Worm (Caenorhabditis elegans) whole organism, young adult: ENCODE measurements around the gene srw-67.

Experiments used
- F33H1.4 ChIP-seq: fragments of 200-800 bp; sonication (Bioruptor generic); IDR thresholded peaks from 2 replicates; pipeline ENCODE4 v1.3.6; 2022; ENCODE audit warnings: missing genetic modification reagents, missing genetic modification characterization, missing compliant biosample characterization
- F39B2.1 ChIP-seq: fragments of 200-800 bp; sonication (Bioruptor generic); IDR thresholded peaks from 2 replicates; pipeline ENCODE4 v1.3.6; 2022; ENCODE audit warnings: missing genetic modification reagents, missing genetic modification characterization, missing compliant biosample characterization
- F52B5.7 ChIP-seq: sonication (generic microtip); optimal IDR thresholded peaks from 2 replicates; lab custom pipeline; 2016; ENCODE audit warnings: mild to moderate bottlenecking, missing genetic modification characterization, missing compliant biosample characterization
- K11D2.4 ChIP-seq: fragments of 200-800 bp; sonication (Bioruptor generic); IDR thresholded peaks from 2 replicates; pipeline ENCODE4 v1.3.6; 2022; ENCODE audit warnings: missing genetic modification reagents, missing genetic modification characterization, missing compliant biosample characterization
- K12H6.12 ChIP-seq: fragments of 200-800 bp; sonication (Bioruptor generic); optimal IDR thresholded peaks from 2 replicates; lab custom pipeline; 2018; ENCODE audit warnings: mild to moderate bottlenecking, missing genetic modification characterization, missing compliant biosample characterization
- Y79H2A.3 ChIP-seq: fragments of 200-800 bp; sonication (Bioruptor generic); conservative IDR thresholded peaks from 2 replicates; pipeline ENCODE4 v1.3.6; 2022; ENCODE audit warnings: missing genetic modification reagents, missing genetic modification characterization, missing compliant biosample characterization
- Y95B8A.8 ChIP-seq: fragments of 200-800 bp; sonication (Bioruptor generic); IDR thresholded peaks from 2 replicates; pipeline ENCODE4 v1.3.6; 2022; ENCODE audit warnings: missing genetic modification reagents, missing genetic modification characterization, missing compliant biosample characterization
- ama-1 ChIP-seq, 3 experiments: fragments of 150-350 bp in 1 of 3; sonication (generic microtip) in 2 of 3; optimal IDR thresholded peaks; 2 replicates each; lab custom pipeline; 2014 to 2018; ENCODE audit warnings: missing biosample characterization in 2 of 3, missing genetic modification characterization in 2 of 3, missing genetic modification reagents in 2 of 3
- aptf-2 ChIP-seq: fragments of 200-800 bp; sonication (Bioruptor generic); conservative IDR thresholded peaks from 2 replicates; pipeline ENCODE4 v1.3.6; 2022; ENCODE audit warnings: missing genetic modification reagents, missing genetic modification characterization, missing compliant biosample characterization
- aptf-3 ChIP-seq: fragments of 200-800 bp; sonication (Bioruptor generic); IDR thresholded peaks from 2 replicates; pipeline ENCODE4 v1.3.6; 2022; ENCODE audit warnings: missing genetic modification characterization, missing compliant biosample characterization
- attf-3 ChIP-seq: fragments of 200-800 bp; sonication (Bioruptor generic); conservative IDR thresholded peaks from 2 replicates; pipeline ENCODE4 v1.3.6; 2022; ENCODE audit warnings: missing genetic modification reagents, missing genetic modification characterization, missing compliant biosample characterization
- attf-5 ChIP-seq: fragments of 200-800 bp; sonication (Bioruptor generic); optimal IDR thresholded peaks from 2 replicates; lab custom pipeline; 2018; ENCODE audit warnings: mild to moderate bottlenecking, missing genetic modification characterization, missing compliant biosample characterization
- cebp-2 ChIP-seq: fragments of 200-800 bp; sonication (Bioruptor generic); IDR thresholded peaks from 2 replicates; pipeline ENCODE4 v1.3.6; 2022; ENCODE audit warnings: missing genetic modification characterization, missing compliant biosample characterization
- ceh-40 ChIP-seq: fragments of 200-800 bp; sonication (Bioruptor generic); IDR thresholded peaks from 2 replicates; pipeline ENCODE4 v1.3.6; 2022; ENCODE audit warnings: missing genetic modification characterization, missing compliant biosample characterization
- ceh-58 ChIP-seq: fragments of 200-800 bp; sonication (Bioruptor generic); IDR thresholded peaks from 2 replicates; pipeline ENCODE4 v1.3.6; 2022; ENCODE audit warnings: missing genetic modification characterization, missing compliant biosample characterization
- ceh-91 ChIP-seq: fragments of 200-800 bp; sonication (Bioruptor generic); IDR thresholded peaks from 2 replicates; pipeline ENCODE4 v1.3.6; 2022; ENCODE audit warnings: missing genetic modification reagents, missing genetic modification characterization, missing compliant biosample characterization
- egl-44 ChIP-seq: fragments of 200-800 bp; sonication (Bioruptor generic); IDR thresholded peaks from 2 replicates; pipeline ENCODE4 v1.3.6; 2022; ENCODE audit warnings: missing genetic modification reagents, missing genetic modification characterization, missing compliant biosample characterization
- hrde-1 ChIP-seq: sonication (generic microtip); optimal IDR thresholded peaks from 2 replicates; lab custom pipeline; 2016; ENCODE audit warnings: missing genetic modification characterization, mild to moderate bottlenecking, missing compliant biosample characterization, moderate library complexity, missing genotype, missing genetic modification reagents, borderline replicate concordance
- lag-1 ChIP-seq: fragments of 200-800 bp; sonication (Bioruptor generic); IDR thresholded peaks from 2 replicates; pipeline ENCODE4 v1.3.6; 2022; ENCODE audit warnings: missing genetic modification reagents, missing genetic modification characterization, missing compliant biosample characterization
- lin-35 ChIP-seq, 3 experiments: fragments of 150-350 bp in 2 of 3; sonication (generic microtip) in 1 of 3; optimal IDR thresholded peaks; 2 replicates each; lab custom pipeline; 2014 to 2018; ENCODE audit warnings: missing biosample characterization in 3 of 3, missing genetic modification characterization in 3 of 3, missing genetic modification reagents in 3 of 3
- lin-54 ChIP-seq: fragments of 200-800 bp; sonication (Bioruptor generic); optimal IDR thresholded peaks from 2 replicates; lab custom pipeline; 2018; ENCODE audit warnings: mild to moderate bottlenecking, missing genetic modification characterization, missing compliant biosample characterization
- lsl-1 ChIP-seq: fragments of 200-800 bp; sonication (Bioruptor generic); optimal IDR thresholded peaks from 2 replicates; lab custom pipeline; 2018; ENCODE audit warnings: mild to moderate bottlenecking, missing genetic modification characterization, moderate library complexity, missing compliant biosample characterization
- lsy-27 ChIP-seq: sonication (generic microtip); optimal IDR thresholded peaks from 2 replicates; lab custom pipeline; 2017; ENCODE audit warnings: missing genetic modification characterization, mild to moderate bottlenecking, missing compliant biosample characterization, antibody characterized with exemption, missing genotype, borderline replicate concordance; ENCODE audit not compliant: insufficient read depth
- mel-28 ChIP-seq: sonication (generic microtip); optimal IDR thresholded peaks from 2 replicates; lab custom pipeline; 2016; ENCODE audit warnings: borderline replicate concordance, mild to moderate bottlenecking, missing genetic modification characterization, missing compliant biosample characterization
- mxl-1 ChIP-seq: sonication (generic microtip); optimal IDR thresholded peaks from 2 replicates; lab custom pipeline; 2016; ENCODE audit warnings: missing genetic modification characterization, missing compliant biosample characterization
- nfya-1 ChIP-seq: sonication (generic microtip); optimal IDR thresholded peaks from 2 replicates; lab custom pipeline; 2017; ENCODE audit warnings: antibody characterized with exemption, missing compliant biosample characterization, missing genetic modification characterization, borderline replicate concordance; ENCODE audit not compliant: insufficient read depth
- nfyb-1 ChIP-seq: fragments of 200-800 bp; sonication (Bioruptor generic); IDR thresholded peaks from 2 replicates; pipeline ENCODE4 v1.3.6; 2022; ENCODE audit warnings: missing genetic modification reagents, missing genetic modification characterization, missing compliant biosample characterization
- nhr-27 ChIP-seq: fragments of 200-800 bp; sonication (Bioruptor generic); optimal IDR thresholded peaks from 2 replicates; lab custom pipeline; 2018; ENCODE audit warnings: mild to moderate bottlenecking, missing genetic modification characterization, moderate library complexity, missing compliant biosample characterization
- pbrm-1 ChIP-seq: fragments of 200-800 bp; sonication (Bioruptor generic); IDR thresholded peaks from 2 replicates; pipeline ENCODE4 v1.3.6; 2022; ENCODE audit warnings: missing genetic modification reagents, missing genetic modification characterization, missing compliant biosample characterization
- tlf-1 ChIP-seq: fragments of 200-800 bp; sonication (Bioruptor generic); optimal IDR thresholded peaks from 2 replicates; lab custom pipeline; 2018; ENCODE audit warnings: mild to moderate bottlenecking, missing genetic modification characterization, missing compliant biosample characterization
- unc-130 ChIP-seq: sonication (generic microtip); optimal IDR thresholded peaks from 2 replicates; lab custom pipeline; 2016; ENCODE audit warnings: missing genetic modification reagents, missing genetic modification characterization, missing compliant biosample characterization
- ztf-22 ChIP-seq: fragments of 200-800 bp; sonication (Bioruptor generic); optimal IDR thresholded peaks from 2 replicates; lab custom pipeline; 2018; ENCODE audit warnings: mild to moderate bottlenecking, missing genetic modification characterization, moderate library complexity, missing compliant biosample characterization
- ztf-25 ChIP-seq: fragments of 200-800 bp; sonication (Bioruptor generic); IDR thresholded peaks from 2 replicates; pipeline ENCODE4 v1.3.6; 2022; ENCODE audit warnings: missing genetic modification reagents, missing genetic modification characterization, missing compliant biosample characterization

srw-67 gene

DNA sequence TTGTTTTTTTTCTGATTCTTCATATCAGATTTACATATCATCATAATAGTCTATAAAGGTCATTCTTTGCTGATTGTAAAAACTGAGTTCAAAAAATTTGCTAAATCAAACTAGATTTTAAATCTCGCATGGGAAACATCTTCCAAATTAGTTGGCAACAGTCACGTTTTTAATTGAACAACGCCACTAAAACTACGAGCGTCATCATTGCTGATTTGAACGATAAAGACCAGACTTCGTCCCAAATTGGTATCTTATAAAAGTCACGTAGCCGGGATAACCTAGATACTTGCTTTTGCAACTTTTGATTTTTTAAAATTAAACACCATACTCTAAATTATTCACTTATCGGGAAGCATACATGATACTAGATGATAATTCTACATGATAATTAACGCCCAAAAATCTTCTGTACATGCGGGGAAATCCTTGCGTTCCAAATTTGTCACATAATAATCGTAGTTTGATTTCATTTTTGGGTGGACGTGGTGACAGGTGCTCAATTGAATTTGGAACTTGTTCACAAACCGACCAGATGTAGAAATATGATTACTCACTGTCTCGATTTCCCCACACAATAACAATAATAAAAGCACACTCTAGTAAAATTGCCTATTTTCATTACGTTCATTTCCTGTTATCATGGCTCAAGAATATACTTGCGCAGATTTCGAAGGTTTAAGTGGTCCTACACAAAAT is at the start of gene srw-67:
Gene srw-67 (plus strand): TSS at position 643 of the 699 bp plus-strand sequence.
- no peak for TF ChIP-seq lag-1
- no peak for TF ChIP-seq aptf-3 (GFP tag; lab: Robert Waterston, UW)
- no peak for TF ChIP-seq aptf-2 (GFP tag; lab: Robert Waterston, UW)
- TF ChIP-seq lin-35 (GFP tag; optimal IDR thresholded peaks at IDR 0.05; lab: Kevin White, UChicago), result no peak
- no peak for TF ChIP-seq hrde-1 (tag; lab: Kevin White, UChicago)

DNA sequence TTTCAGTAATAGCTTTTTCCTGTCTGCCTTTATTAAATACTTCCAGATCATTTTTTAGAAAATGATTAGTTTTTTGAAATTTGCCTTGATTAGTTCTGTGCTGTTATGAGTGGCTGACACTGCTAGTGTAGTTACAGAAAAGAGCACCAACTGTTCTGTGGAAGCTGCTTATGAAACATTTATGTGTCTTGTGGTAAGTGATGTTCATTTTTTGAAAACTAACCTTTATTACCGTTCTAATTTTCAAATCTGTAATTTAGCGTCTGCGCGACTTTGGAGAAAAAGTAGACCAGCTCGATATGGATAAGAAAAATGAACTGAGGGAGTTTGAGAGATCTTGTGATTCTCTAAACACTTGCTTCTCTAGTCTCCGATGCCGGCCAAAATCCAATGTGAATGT is 47.9 kb upstream of the srw-67 start, which contains the start of gene srj-14:
Gene srj-14 (plus strand): TSS at position 131 of the 400 bp plus-strand sequence.
- no peak for TF ChIP-seq ztf-22
- TF ChIP-seq unc-130 (GFP tag; lab: Kevin White, UChicago), result no peak

DNA sequence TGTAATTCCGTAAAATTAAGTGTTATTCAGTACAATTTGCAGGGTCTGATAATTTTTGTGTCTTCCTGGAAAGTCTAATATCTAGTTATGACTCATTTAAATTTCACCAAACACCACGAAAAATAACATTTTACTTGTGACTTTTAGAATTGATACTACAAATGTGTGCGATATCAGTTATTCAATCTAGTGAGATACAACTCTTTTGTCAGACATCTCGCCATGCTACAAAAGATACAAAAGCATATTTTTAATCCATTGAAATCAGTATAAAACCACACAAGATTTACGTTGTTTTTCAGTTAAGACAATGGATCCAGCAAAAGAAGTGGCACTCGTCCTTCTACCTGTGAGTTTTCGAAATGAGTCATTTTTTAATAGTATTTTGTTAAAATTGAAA is 43.4 kb upstream of the srw-67 start, which contains the start of gene srx-56:
Gene srx-56 (plus strand): TSS at position 301 of the 400 bp plus-strand sequence.
- TF ChIP-seq K11D2.4 (GFP tag; lab: Robert Waterston, UW), result no peak
- TF ChIP-seq F33H1.4 (GFP tag; lab: Robert Waterston, UW), result no peak
- TF ChIP-seq K12H6.12 (tag; lab: Kevin White, UChicago), result no peak
- no peak for TF ChIP-seq nfya-1 (tag; lab: Kevin White, UChicago)
- no peak for TF ChIP-seq Y79H2A.3 (GFP tag; lab: Robert Waterston, UW)
- TF ChIP-seq Y95B8A.8 (GFP tag; lab: Robert Waterston, UW), result no peak
- TF ChIP-seq mxl-1 (tag; lab: Kevin White, UChicago), result no peak
- no peak for TF ChIP-seq tlf-1 (GFP tag; lab: Kevin White, UChicago)
- no peak for TF ChIP-seq ceh-58
- no peak for TF ChIP-seq ceh-91
- no peak for TF ChIP-seq lsl-1 (GFP tag; lab: Kevin White, UChicago)
- no peak for TF ChIP-seq mel-28 (tag; lab: Kevin White, UChicago)
- TF ChIP-seq, all 124 proteins: peak for 0

DNA sequence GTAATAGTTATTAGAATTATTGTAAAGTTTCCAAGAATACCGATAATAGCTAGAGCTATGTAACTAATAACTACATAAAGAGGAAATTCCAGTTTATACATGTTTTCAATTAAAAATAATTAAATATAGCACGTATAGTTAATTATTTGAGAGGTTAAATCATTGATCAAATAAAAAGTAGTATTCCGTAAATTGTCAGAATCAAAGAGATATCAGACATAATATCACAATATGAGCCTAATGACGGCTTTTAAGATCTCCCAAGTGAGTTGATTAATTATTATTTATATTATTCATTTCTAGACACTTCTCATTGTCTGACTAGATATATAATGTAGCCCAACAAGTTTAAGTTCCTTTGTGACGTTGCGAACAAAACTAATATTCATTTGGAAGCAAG is 38.1 kb upstream of the srw-67 start, which contains the start of gene srsx-24:
Gene srsx-24 (minus strand): TSS at position 101 of the 400 bp plus-strand sequence.
- no peak for TF ChIP-seq pbrm-1
- no peak for TF ChIP-seq nfyb-1 (GFP tag; lab: Robert Waterston, UW)
- TF ChIP-seq ceh-40 (GFP tag; lab: Robert Waterston, UW), result no peak
- no peak for TF ChIP-seq unc-130 (GFP tag; lab: Kevin White, UChicago)
- TF ChIP-seq mxl-1 (tag; lab: Kevin White, UChicago), result no peak
- TF ChIP-seq ceh-58, result no peak
- TF ChIP-seq attf-3, result no peak
- TF ChIP-seq lin-54, result no peak
- no peak for TF ChIP-seq F39B2.1 (GFP tag; lab: Robert Waterston, UW)
- TF ChIP-seq attf-5 (GFP tag; lab: Kevin White, UChicago), result no peak
- no peak for TF ChIP-seq ztf-25 (GFP tag; lab: Robert Waterston, UW)
- TF ChIP-seq egl-44 (GFP tag; lab: Robert Waterston, UW), result no peak
- TF ChIP-seq cebp-2, result no peak
- TF ChIP-seq lsy-27, result no peak
- TF ChIP-seq F52B5.7 (tag; lab: Kevin White, UChicago), result no peak
- no peak for TF ChIP-seq ama-1 (optimal IDR thresholded peaks at IDR 0.05; lab: Kevin White, UChicago)
- TF ChIP-seq ama-1 (GFP tag; optimal IDR thresholded peaks at IDR 0.05; lab: Kevin White, UChicago), result no peak
- no peak for TF ChIP-seq nhr-27 (tag; lab: Kevin White, UChicago)
